Worm (Caenorhabditis elegans): Measurements from ENCODE around the gene F44E7.3.

DNA sequence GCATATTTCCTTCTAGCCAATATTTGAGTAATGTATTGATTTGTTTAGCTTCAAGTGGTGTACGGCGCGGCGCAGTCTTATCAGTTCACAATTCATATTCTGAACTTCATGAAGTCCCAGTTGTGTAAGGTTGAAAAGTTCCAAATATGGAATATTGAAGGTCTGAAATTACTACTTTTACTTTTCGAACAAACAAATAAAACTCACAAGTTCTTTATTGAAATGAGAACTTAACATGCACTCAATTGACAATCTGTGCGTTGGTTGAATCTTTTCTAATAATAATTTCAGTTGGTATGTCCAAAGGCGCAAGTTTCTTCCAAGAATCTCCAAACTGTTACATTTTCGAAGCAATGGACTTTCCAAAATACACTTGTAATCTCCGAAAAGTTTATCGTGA lies 13.0 kb upstream of the F44E7.3 start, which contains the start of gene C53A3.4:
- TF ChIP-seq med-1 (GFP tag; optimal IDR thresholded peaks at IDR 0.05; ENCODE audit: insufficient read depth) (no peak), flt-1 (GFP tag; IDR thresholded peaks at IDR 0.05) (no peak), ztf-29 (GFP tag; IDR thresholded peaks at IDR 0.05) (no peak), cog-1 (tag; optimal IDR thresholded peaks at IDR 0.05) (no peak), ref-1 (GFP tag; conservative IDR thresholded peaks at IDR 0.05) (no peak), T22C8.4 (GFP tag; IDR thresholded peaks at IDR 0.05) (no peak), klf-2 (GFP tag; conservative IDR thresholded peaks at IDR 0.05) (no peak), ztf-23 (GFP tag; IDR thresholded peaks at IDR 0.05) (no peak), tab-1 (GFP tag; IDR thresholded peaks at IDR 0.05) (no peak)
